Fruit fly (Drosophila melanogaster): ENCODE data around the gene Ggt-1.

The Ggt-1 gene

DNA sequence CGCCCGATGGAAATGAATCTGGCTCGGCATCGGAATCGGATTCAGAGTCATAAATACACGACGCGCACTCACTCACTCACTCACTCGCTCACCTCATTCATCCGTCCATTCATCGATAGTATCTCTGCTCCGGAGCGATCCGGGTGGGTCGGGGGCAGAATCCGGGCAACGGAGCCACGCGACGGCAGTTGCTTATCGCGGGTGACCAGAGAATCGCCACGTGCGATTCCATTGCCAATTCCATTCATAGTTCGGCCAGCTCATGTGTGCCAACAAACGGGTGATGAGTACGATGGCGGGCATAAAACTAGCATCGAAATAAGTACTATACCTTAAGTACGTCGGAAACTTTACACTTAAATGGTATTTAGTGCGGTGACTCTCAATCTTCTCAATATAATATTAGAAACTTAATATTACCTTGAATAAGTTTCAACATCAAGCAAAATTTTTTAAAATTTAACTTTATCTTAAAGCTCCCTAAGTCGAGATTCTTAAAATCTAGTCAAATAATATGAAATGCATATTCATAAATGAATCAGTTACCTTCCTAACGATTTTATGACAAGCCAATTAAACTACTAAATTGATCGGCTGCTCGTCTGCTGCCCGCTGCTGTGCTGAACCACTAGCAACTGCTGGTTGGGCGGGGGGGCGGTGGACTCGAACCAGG lies 12.4 kb upstream of the Ggt-1 start (continued):
- no peak for TF ChIP-seq Ravus (GFP tag; IDR thresholded peaks at IDR 0.05)
- peak; percentile 4 for TF ChIP-seq nau (GFP tag; optimal IDR thresholded peaks at IDR 0.05)
- no peak for TF ChIP-seq maf-S (GFP tag; optimal IDR thresholded peaks at IDR 0.05)
- TF ChIP-seq Gsc (GFP tag; IDR thresholded peaks at IDR 0.05), result no peak
- TF ChIP-seq gcm (GFP tag; optimal IDR thresholded peaks at IDR 0.05), result peak; percentile 24
- peak; percentile 19 for TF ChIP-seq CG6683 (GFP tag; optimal IDR thresholded peaks at IDR 0.05)
- TF ChIP-seq CG2875 (GFP tag; optimal IDR thresholded peaks at IDR 0.05), result no peak
- no peak for TF ChIP-seq knrl (GFP tag; IDR thresholded peaks at IDR 0.05; ENCODE audit: partially characterized antibody)
- TF ChIP-seq CG32767 (GFP tag; IDR thresholded peaks at IDR 0.05), result 0 out of 2 replicates have a peak, but pooled peaks have one; percentile 11
- TF ChIP-seq eyg (GFP tag; optimal IDR thresholded peaks at IDR 0.05), result no peak
- peak; percentile 33 for TF ChIP-seq CG10147 (GFP tag; optimal IDR thresholded peaks at IDR 0.05)
- peak; percentile 42 for TF ChIP-seq CG9437 (GFP tag; optimal IDR thresholded peaks at IDR 0.05)
- peak; percentile 40 for TF ChIP-seq tin (GFP tag; optimal IDR thresholded peaks at IDR 0.05)
- peak; percentile 16 for TF ChIP-seq CG7271 (tag; optimal IDR thresholded peaks at IDR 0.05)
- peak; percentile 7; the same call in 1 of the 2 replicates for TF ChIP-seq esg (GFP tag; conservative IDR thresholded peaks at IDR 0.05)
- TF ChIP-seq Ets97D (GFP tag; optimal IDR thresholded peaks at IDR 0.05), result no peak
- TF ChIP-seq CG2712 (tag; optimal IDR thresholded peaks at IDR 0.05), result peak; percentile 77
- TF ChIP-seq tna (GFP tag; IDR thresholded peaks at IDR 0.05; ENCODE audit: partially characterized antibody), result no peak
- TF ChIP-seq D19A (tag; optimal IDR thresholded peaks at IDR 0.05), result peak; percentile 59
- peak in 1 of 2 experiments; percentile 9 for TF ChIP-seq chif (GFP tag; optimal IDR thresholded peaks at IDR 0.05)
- peak; percentile 9 for TF ChIP-seq odd (GFP tag; optimal IDR thresholded peaks at IDR 0.05)
- TF ChIP-seq unc-4 (GFP tag; IDR thresholded peaks at IDR 0.05; ENCODE audit: partially characterized antibody), result no peak
- 0 out of 3 replicates have a peak, but pooled peaks have one; percentile 49 for TF ChIP-seq CG11695 (GFP tag; IDR thresholded peaks at IDR 0.05)
- peak; percentile 21 for TF ChIP-seq unpg (GFP tag; optimal IDR thresholded peaks at IDR 0.05)
- peak; percentile 12 for TF ChIP-seq BtbVII (GFP tag; optimal IDR thresholded peaks at IDR 0.05)
- TF ChIP-seq CG8290 (GFP tag; optimal IDR thresholded peaks at IDR 0.05), result no peak
- TF ChIP-seq CG8290 (tag; optimal IDR thresholded peaks at IDR 0.05), result no peak
- peak; percentile 63 for TF ChIP-seq CG15696 (tag; optimal IDR thresholded peaks at IDR 0.05)
- TF ChIP-seq CG3281 (GFP tag; optimal IDR thresholded peaks at IDR 0.05), result peak; percentile 53
- peak; percentile 59 for TF ChIP-seq CG13424 (tag; optimal IDR thresholded peaks at IDR 0.05)
- TF ChIP-seq hkb (optimal IDR thresholded peaks at IDR 0.05), result no peak
- peak; percentile 56 for TF ChIP-seq hkb (GFP tag; IDR thresholded peaks at IDR 0.05)
- peak; percentile 68 for TF ChIP-seq dmrt11E (tag; optimal IDR thresholded peaks at IDR 0.05)
- TF ChIP-seq CG17361 (GFP tag; IDR thresholded peaks at IDR 0.05), result peak; percentile 80
- peak; percentile 46 for TF ChIP-seq row (GFP tag; IDR thresholded peaks at IDR 0.05)
- TF ChIP-seq lab (GFP tag; optimal IDR thresholded peaks at IDR 0.05), result peak; percentile 45
- TF ChIP-seq HmgZ (tag; optimal IDR thresholded peaks at IDR 0.05), result no peak
- no peak for TF ChIP-seq bowl (GFP tag; IDR thresholded peaks at IDR 0.05)
- no peak for TF ChIP-seq nerfin-1 (tag; optimal IDR thresholded peaks at IDR 0.05)
- peak; percentile 51 for TF ChIP-seq bcd (GFP tag; optimal IDR thresholded peaks at IDR 0.05)
- peak in 1 of 2 experiments; percentile 21 for TF ChIP-seq Hr78 (GFP tag; optimal IDR thresholded peaks at IDR 0.05)
- TF ChIP-seq kah (GFP tag; optimal IDR thresholded peaks at IDR 0.05), result peak; percentile 1
- peak; percentile 21; the same call in 1 of the 2 replicates for TF ChIP-seq sisA (GFP tag; IDR thresholded peaks at IDR 0.05)
- peak; percentile 60 for TF ChIP-seq Xrp1 (GFP tag; IDR thresholded peaks at IDR 0.05)
- peak; percentile 53 for TF ChIP-seq dmrt99B (tag; optimal IDR thresholded peaks at IDR 0.05)
- TF ChIP-seq CG14710 (tag; optimal IDR thresholded peaks at IDR 0.05), result peak; percentile 70
- TF ChIP-seq CG12104 (GFP tag; optimal IDR thresholded peaks at IDR 0.05), result peak; percentile 35
- TF ChIP-seq Fer1 (GFP tag; optimal IDR thresholded peaks at IDR 0.05), result peak; percentile 54
- no peak for TF ChIP-seq NK7.1 (GFP tag; optimal IDR thresholded peaks at IDR 0.05)

Data from whole organism, embryonic.